Worm (Caenorhabditis elegans) whole organism, young adult: ENCODE results near the gene vps-60.

ENCODE experiments used
- B0035.1 ChIP-seq: sonication (generic microtip); optimal IDR thresholded peaks from 2 replicates; lab custom pipeline; 2016; ENCODE audit warnings: missing genetic modification characterization, mild to moderate bottlenecking, missing compliant biosample characterization, missing genotype, missing genetic modification reagents
- B0336.3 ChIP-seq: fragments of 200-800 bp; sonication (Bioruptor generic); IDR thresholded peaks from 2 replicates; pipeline ENCODE4 v1.3.6; 2022; ENCODE audit warnings: missing genetic modification characterization, missing compliant biosample characterization
- F55B11.4 ChIP-seq: sonication (generic microtip); optimal IDR thresholded peaks from 2 replicates; lab custom pipeline; 2016; ENCODE audit warnings: missing compliant biosample characterization, missing genetic modification characterization, borderline replicate concordance; ENCODE audit not compliant: insufficient read depth
- F57A8.1 ChIP-seq: fragments of 200-800 bp; sonication (Bioruptor generic); optimal IDR thresholded peaks from 2 replicates; lab custom pipeline; 2018; ENCODE audit warnings: mild to moderate bottlenecking, missing genetic modification characterization, moderate library complexity, missing compliant biosample characterization
- F57C9.4 ChIP-seq: sonication (generic microtip); optimal IDR thresholded peaks from 2 replicates; lab custom pipeline; 2017; ENCODE audit warnings: mild to moderate bottlenecking, missing genetic modification characterization, missing compliant biosample characterization
- T26A5.8 ChIP-seq: sonication (generic microtip); optimal IDR thresholded peaks from 2 replicates; lab custom pipeline; 2016; ENCODE audit warnings: missing genetic modification characterization, missing compliant biosample characterization
- Y56A3A.18 ChIP-seq: fragments of 200-800 bp; sonication (Bioruptor generic); IDR thresholded peaks from 2 replicates; pipeline ENCODE4 v1.3.6; 2022; ENCODE audit warnings: missing genetic modification reagents, missing genetic modification characterization, missing compliant biosample characterization
- attf-6 ChIP-seq: fragments of 200-800 bp; sonication (Bioruptor generic); IDR thresholded peaks from 2 replicates; pipeline ENCODE4 v1.3.6; 2022; ENCODE audit warnings: missing genetic modification reagents, missing genetic modification characterization, missing compliant biosample characterization
- bed-2 ChIP-seq: fragments of 200-800 bp; sonication (Bioruptor generic); IDR thresholded peaks from 2 replicates; pipeline ENCODE4 v1.3.6; 2022; ENCODE audit warnings: missing genetic modification reagents, missing genetic modification characterization, missing compliant biosample characterization
- ccch-3 ChIP-seq: fragments of 200-800 bp; sonication (Bioruptor generic); optimal IDR thresholded peaks from 2 replicates; lab custom pipeline; 2018; ENCODE audit warnings: mild to moderate bottlenecking, missing genetic modification characterization, missing compliant biosample characterization
- ceh-100 ChIP-seq: fragments of 200-800 bp; sonication (Bioruptor generic); IDR thresholded peaks from 2 replicates; pipeline ENCODE4 v1.3.6; 2022; ENCODE audit warnings: missing genetic modification reagents, missing genetic modification characterization, missing compliant biosample characterization
- ceh-79 ChIP-seq: sonication (generic microtip); optimal IDR thresholded peaks from 2 replicates; lab custom pipeline; 2017; ENCODE audit warnings: mild to moderate bottlenecking, missing genetic modification characterization, missing compliant biosample characterization
- chd-7 ChIP-seq: sonication (generic microtip); optimal IDR thresholded peaks from 2 replicates; lab custom pipeline; 2016; ENCODE audit warnings: mild to moderate bottlenecking, missing genetic modification characterization, moderate library complexity, missing compliant biosample characterization
- dox-1 ChIP-seq: fragments of 200-800 bp; sonication (Bioruptor generic); IDR thresholded peaks from 2 replicates; pipeline ENCODE4 v1.3.6; 2022; ENCODE audit warnings: missing genetic modification reagents, missing genetic modification characterization, missing compliant biosample characterization
- efl-1 ChIP-seq: fragments of 150-350 bp; optimal IDR thresholded peaks from 2 replicates; lab custom pipeline; 2014; ENCODE audit warnings: missing biosample characterization, missing genetic modification reagents, missing genetic modification characterization
- egl-44 ChIP-seq: fragments of 200-800 bp; sonication (Bioruptor generic); IDR thresholded peaks from 2 replicates; pipeline ENCODE4 v1.3.6; 2022; ENCODE audit warnings: missing genetic modification reagents, missing genetic modification characterization, missing compliant biosample characterization
- egrh-3 ChIP-seq: fragments of 200-800 bp; sonication (Bioruptor generic); IDR thresholded peaks from 2 replicates; pipeline ENCODE4 v1.3.6; 2022; ENCODE audit warnings: missing genetic modification reagents, missing genetic modification characterization, missing compliant biosample characterization
- ekl-4 ChIP-seq: fragments of 200-800 bp; sonication (Bioruptor generic); IDR thresholded peaks from 2 replicates; pipeline ENCODE4 v1.3.6; 2022; ENCODE audit warnings: missing genetic modification reagents, missing genetic modification characterization, missing compliant biosample characterization
- fkh-3 ChIP-seq: sonication (generic microtip); optimal IDR thresholded peaks from 2 replicates; lab custom pipeline; 2016; ENCODE audit warnings: mild to moderate bottlenecking, missing genetic modification characterization, missing compliant biosample characterization
- him-1 ChIP-seq: sonication (generic microtip); optimal IDR thresholded peaks from 2 replicates; lab custom pipeline; 2016; ENCODE audit warnings: missing genotype, missing genetic modification reagents, missing genetic modification characterization, missing compliant biosample characterization
- hmg-1.2 ChIP-seq: fragments of 200-800 bp; sonication (Bioruptor generic); IDR thresholded peaks from 2 replicates; pipeline ENCODE4 v1.3.6; 2022; ENCODE audit warnings: missing genetic modification reagents, missing genetic modification characterization, missing compliant biosample characterization
- hmg-20 ChIP-seq: fragments of 200-800 bp; sonication (Bioruptor generic); IDR thresholded peaks from 2 replicates; pipeline ENCODE4 v1.3.6; 2022; ENCODE audit warnings: missing genetic modification reagents, missing genetic modification characterization, missing compliant biosample characterization
- hrde-1 ChIP-seq: sonication (generic microtip); optimal IDR thresholded peaks from 2 replicates; lab custom pipeline; 2016; ENCODE audit warnings: missing genetic modification characterization, mild to moderate bottlenecking, missing compliant biosample characterization, moderate library complexity, missing genotype, missing genetic modification reagents, borderline replicate concordance
- hsf-1 ChIP-seq: fragments of 200-800 bp; sonication (Bioruptor generic); IDR thresholded peaks from 2 replicates; pipeline ENCODE4 v1.3.6; 2022; ENCODE audit warnings: missing genetic modification reagents, missing genetic modification characterization, missing compliant biosample characterization
- lag-1 ChIP-seq: fragments of 200-800 bp; sonication (Bioruptor generic); IDR thresholded peaks from 2 replicates; pipeline ENCODE4 v1.3.6; 2022; ENCODE audit warnings: missing genetic modification reagents, missing genetic modification characterization, missing compliant biosample characterization
- lin-26 ChIP-seq: fragments of 200-800 bp; sonication (Bioruptor generic); IDR thresholded peaks from 2 replicates; pipeline ENCODE4 v1.3.6; 2022; ENCODE audit warnings: missing genetic modification reagents, missing genetic modification characterization, missing compliant biosample characterization
- lin-40 ChIP-seq: sonication (generic microtip); optimal IDR thresholded peaks from 2 replicates; lab custom pipeline; 2016; ENCODE audit warnings: missing genetic modification characterization, mild to moderate bottlenecking, missing compliant biosample characterization, missing genotype, missing genetic modification reagents
- lir-1 ChIP-seq: fragments of 200-800 bp; sonication (Bioruptor generic); conservative IDR thresholded peaks from 2 replicates; pipeline ENCODE4 v1.3.6; 2022; ENCODE audit warnings: missing genetic modification reagents, missing genetic modification characterization, missing compliant biosample characterization
- madf-8 ChIP-seq: fragments of 200-800 bp; sonication (Bioruptor generic); conservative IDR thresholded peaks from 2 replicates; pipeline ENCODE4 v1.3.6; 2022; ENCODE audit warnings: missing genetic modification reagents, missing genetic modification characterization, missing compliant biosample characterization
- mes-4 ChIP-seq: sonication (generic microtip); optimal IDR thresholded peaks from 2 replicates; lab custom pipeline; 2016; ENCODE audit warnings: missing genotype, missing genetic modification characterization, missing compliant biosample characterization
- mxl-1 ChIP-seq: sonication (generic microtip); optimal IDR thresholded peaks from 2 replicates; lab custom pipeline; 2016; ENCODE audit warnings: missing genetic modification characterization, missing compliant biosample characterization
- nhr-179 ChIP-seq: sonication (generic microtip); optimal IDR thresholded peaks from 2 replicates; lab custom pipeline; 2016; ENCODE audit warnings: mild to moderate bottlenecking, missing genetic modification characterization, missing compliant biosample characterization
- nhr-90 ChIP-seq: sonication (generic microtip); optimal IDR thresholded peaks from 2 replicates; lab custom pipeline; 2016; ENCODE audit warnings: missing genotype, mild to moderate bottlenecking, missing genetic modification characterization, missing compliant biosample characterization
- sdz-38 ChIP-seq: sonication (generic microtip); optimal IDR thresholded peaks from 2 replicates; lab custom pipeline; 2016; ENCODE audit warnings: missing genotype, missing genetic modification characterization, missing compliant biosample characterization
- sea-2 ChIP-seq: fragments of 200-800 bp; sonication (Bioruptor generic); IDR thresholded peaks from 2 replicates; pipeline ENCODE4 v1.3.6; 2022; ENCODE audit warnings: missing genetic modification characterization, missing compliant biosample characterization
- snpc-1.1 ChIP-seq: sonication (generic microtip); optimal IDR thresholded peaks from 2 replicates; lab custom pipeline; 2017; ENCODE audit warnings: missing genetic modification characterization, mild to moderate bottlenecking, missing compliant biosample characterization, antibody characterized with exemption, moderate library complexity, missing genotype, missing genetic modification reagents; ENCODE audit not compliant: insufficient read depth
- sptf-2 ChIP-seq: fragments of 200-800 bp; sonication (Bioruptor generic); optimal IDR thresholded peaks from 2 replicates; lab custom pipeline; 2018; ENCODE audit warnings: mild to moderate bottlenecking, missing genetic modification characterization, missing compliant biosample characterization
- tlf-1 ChIP-seq: fragments of 200-800 bp; sonication (Bioruptor generic); optimal IDR thresholded peaks from 2 replicates; lab custom pipeline; 2018; ENCODE audit warnings: mild to moderate bottlenecking, missing genetic modification characterization, missing compliant biosample characterization
- zfh-2 ChIP-seq: fragments of 200-800 bp; sonication (Bioruptor generic); conservative IDR thresholded peaks from 2 replicates; pipeline ENCODE4 v1.3.6; 2022; ENCODE audit warnings: missing genetic modification reagents, missing genetic modification characterization, missing compliant biosample characterization
- ztf-26 ChIP-seq: sonication (generic microtip); optimal IDR thresholded peaks from 2 replicates; lab custom pipeline; 2017; ENCODE audit warnings: missing genetic modification characterization, missing compliant biosample characterization
- ztf-6 ChIP-seq: fragments of 200-800 bp; sonication (Bioruptor generic); IDR thresholded peaks from 2 replicates; pipeline ENCODE4 v1.3.6; 2022; ENCODE audit warnings: missing genetic modification reagents, missing genetic modification characterization, missing compliant biosample characterization

vps-60 gene

ce11 chrV:8569841-8570361 lies 36.0 kb downstream of the vps-60 start, which contains the start of the genes F25G6.9 and symk-1 (continued):
- no peak for TF ChIP-seq attf-6 (GFP tag; lab: Robert Waterston, UW)
- TF ChIP-seq sdz-38 (tag; lab: Kevin White, UChicago), result no peak
- TF ChIP-seq egrh-3, result no peak
- TF ChIP-seq snpc-1.1, result peak; percentile 28
- peak; percentile 27 for TF ChIP-seq efl-1
- no peak for TF ChIP-seq nhr-179 (tag; lab: Kevin White, UChicago)
- TF ChIP-seq B0336.3 (GFP tag; lab: Robert Waterston, UW), result 0 out of 2 replicates have a peak, but pooled peaks have one; percentile 28
- no peak for TF ChIP-seq bed-2
- TF ChIP-seq hmg-20 (GFP tag; lab: Robert Waterston, UW), result no peak
- TF ChIP-seq him-1 (tag; lab: Kevin White, UChicago), result no peak
- TF ChIP-seq tlf-1 (GFP tag; lab: Kevin White, UChicago), result no peak
- no peak for TF ChIP-seq F57C9.4 (tag; lab: Kevin White, UChicago)
- TF ChIP-seq F57A8.1 (GFP tag; lab: Kevin White, UChicago), result no peak
- no peak for TF ChIP-seq lin-26 (GFP tag; lab: Robert Waterston, UW)
- TF ChIP-seq sptf-2, result no peak
- no peak for TF ChIP-seq ceh-100 (GFP tag; lab: Robert Waterston, UW)
- TF ChIP-seq ztf-26 (tag; lab: Kevin White, UChicago), result no peak
- no peak for TF ChIP-seq Y56A3A.18 (GFP tag; lab: Robert Waterston, UW)

DNA sequence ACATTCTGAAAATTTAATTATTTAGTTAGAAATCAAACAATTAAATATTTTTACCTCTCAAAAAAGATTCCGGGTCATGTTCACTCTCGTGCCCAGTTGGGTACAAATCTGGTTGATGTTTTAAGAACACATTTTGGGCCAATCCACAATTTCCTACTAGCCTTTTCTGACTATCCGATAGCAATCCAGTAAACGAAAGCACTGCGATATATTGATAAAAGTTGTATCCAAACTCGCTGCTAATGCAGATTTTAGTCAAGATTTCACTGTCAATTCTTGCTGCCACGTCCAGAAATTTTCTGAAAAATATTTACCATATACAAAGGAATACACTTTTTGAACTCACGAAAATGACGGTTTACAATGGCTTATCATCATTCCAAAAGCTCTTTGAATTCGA lies 36.8 kb downstream of the vps-60 start:
- TF ChIP-seq fkh-3 (tag; lab: Kevin White, UChicago) (no peak), F57C9.4 (tag; lab: Kevin White, UChicago) (no peak), F55B11.4 (no peak), chd-7 (no peak), B0035.1 (tag; lab: Kevin White, UChicago) (no peak), hmg-20 (GFP tag; lab: Robert Waterston, UW) (no peak), ztf-6 (GFP tag; lab: Robert Waterston, UW) (no peak), hmg-1.2 (GFP tag; lab: Robert Waterston, UW) (no peak), lin-40 (no peak), egl-44 (GFP tag; lab: Robert Waterston, UW) (no peak), madf-8 (GFP tag; lab: Robert Waterston, UW) (no peak), zfh-2 (no peak), lag-1 (GFP tag; lab: Robert Waterston, UW) (no peak), dox-1 (GFP tag; lab: Robert Waterston, UW) (no peak), ekl-4 (GFP tag; lab: Robert Waterston, UW) (no peak), sea-2 (GFP tag; lab: Robert Waterston, UW) (no peak), hrde-1 (no peak), lir-1 (GFP tag; lab: Robert Waterston, UW) (no peak), ccch-3 (GFP tag; lab: Kevin White, UChicago) (no peak), nhr-90 (tag; lab: Kevin White, UChicago) (no peak)

DNA sequence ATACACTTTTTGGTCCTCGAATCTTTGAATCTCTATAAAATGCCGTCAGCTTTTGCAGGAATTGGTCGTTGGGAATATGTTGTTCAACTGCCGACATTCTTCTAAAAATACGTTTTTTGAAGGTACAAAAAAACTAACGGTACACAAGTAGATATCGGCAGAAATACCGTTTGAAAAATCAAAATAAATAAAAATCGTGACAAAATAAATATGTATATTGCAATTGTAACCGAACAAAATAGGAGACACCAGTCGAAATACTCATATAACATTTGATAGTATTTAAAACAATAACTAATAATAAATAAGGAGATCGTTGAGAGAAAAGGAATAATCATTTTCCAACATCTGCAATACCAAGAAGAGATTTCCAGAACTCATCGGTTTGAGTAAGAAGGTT lies 40.9 kb downstream of the vps-60 start, which contains the start of gene F25G6.8:
F25G6.8 (minus strand) TSS at position 101 of the 400 bp plus-strand sequence.
- TF ChIP-seq hsf-1 (GFP tag; lab: Robert Waterston, UW) (no peak), ztf-6 (GFP tag; lab: Robert Waterston, UW) (no peak), T26A5.8 (tag; lab: Kevin White, UChicago) (no peak), ceh-79 (no peak), mxl-1 (tag; lab: Kevin White, UChicago) (no peak), mes-4 (tag; lab: Kevin White, UChicago) (no peak), ceh-100 (GFP tag; lab: Robert Waterston, UW) (no peak)
